Fruit fly (Drosophila melanogaster): ENCODE results near the gene CG6683.

CG6683 gene

DNA sequence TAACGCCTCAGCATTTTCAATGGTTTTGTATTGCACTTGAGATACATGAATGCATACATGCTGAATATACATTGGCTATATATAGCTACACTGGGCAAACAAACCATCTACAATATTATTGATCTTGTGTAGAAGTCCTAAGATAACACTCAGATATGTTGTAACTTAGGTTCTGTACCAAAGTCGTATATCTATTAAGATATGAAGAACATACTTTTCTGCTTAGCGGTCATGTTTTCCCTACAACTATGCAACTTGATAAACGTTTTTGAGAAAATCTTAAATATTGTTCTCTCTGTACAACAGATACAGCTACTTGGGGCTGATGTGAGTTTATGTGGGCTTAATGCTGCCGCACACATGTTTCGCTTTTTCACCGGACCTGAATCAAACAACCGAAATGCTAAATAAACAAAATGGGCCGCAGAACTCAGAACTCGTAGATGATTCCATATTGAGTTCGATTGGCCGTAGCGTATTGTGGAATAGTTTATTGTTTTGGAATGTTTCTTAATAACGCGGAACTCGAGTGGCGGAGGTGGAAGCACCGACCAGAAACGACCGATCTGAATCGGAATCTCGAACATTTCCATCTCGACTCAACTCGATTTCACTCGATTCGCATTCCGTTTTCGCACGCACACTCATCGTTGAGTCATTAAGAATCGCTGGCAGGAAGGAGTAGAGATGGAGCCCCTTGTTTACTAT is 34.6 kb upstream of the CG6683 start (continued):
- TF ChIP-seq bowl (GFP tag; IDR thresholded peaks at IDR 0.05): no peak
- TF ChIP-seq HLHmδ (GFP tag; optimal IDR thresholded peaks at IDR 0.05): no peak
- TF ChIP-seq CG6272 (GFP tag; IDR thresholded peaks at IDR 0.05): no peak
- peak; percentile 62 for TF ChIP-seq Ptx1 (GFP tag; IDR thresholded peaks at IDR 0.05)
- peak; percentile 62 for TF ChIP-seq CG15696 (tag; optimal IDR thresholded peaks at IDR 0.05)
- no peak for TF ChIP-seq ro (GFP tag; IDR thresholded peaks at IDR 0.05)
- no peak for TF ChIP-seq br (optimal IDR thresholded peaks at IDR 0.05)
- no peak for TF ChIP-seq CG34224 (GFP tag; IDR thresholded peaks at IDR 0.05; ENCODE audit: partially characterized antibody)
- TF ChIP-seq CG10565 (GFP tag; optimal IDR thresholded peaks at IDR 0.05): no peak
- TF ChIP-seq CG14441 (GFP tag; IDR thresholded peaks at IDR 0.05): peak; percentile 12; the same call in 1 of the 2 replicates
- no peak for TF ChIP-seq B-H1 (GFP tag; IDR thresholded peaks at IDR 0.05)
- no peak for TF ChIP-seq D (optimal IDR thresholded peaks at IDR 0.05)
- TF ChIP-seq D (GFP tag; optimal IDR thresholded peaks at IDR 0.05): peak; percentile 56
- TF ChIP-seq chn (GFP tag; optimal IDR thresholded peaks at IDR 0.05): peak; percentile 22
- peak; percentile 71 for TF ChIP-seq CG15601 (tag; optimal IDR thresholded peaks at IDR 0.05)
- TF ChIP-seq CG6854 (GFP tag; optimal IDR thresholded peaks at IDR 0.05): no peak
- no peak for TF ChIP-seq GATAe (GFP tag; conservative IDR thresholded peaks at IDR 0.05)
- TF ChIP-seq CG42726 (GFP tag; IDR thresholded peaks at IDR 0.05; ENCODE audit: partially characterized antibody): no peak
- no peak for TF ChIP-seq pho (GFP tag; optimal IDR thresholded peaks at IDR 0.05)
- no peak for TF ChIP-seq crp (GFP tag; optimal IDR thresholded peaks at IDR 0.05)
- TF ChIP-seq Doc2 (GFP tag; IDR thresholded peaks at IDR 0.05): no peak
- peak; percentile 40 for TF ChIP-seq CG17385 (GFP tag; optimal IDR thresholded peaks at IDR 0.05)
- no peak for TF ChIP-seq CG6654 (GFP tag; optimal IDR thresholded peaks at IDR 0.05)
- peak; percentile 60 for TF ChIP-seq CG7839 (tag; optimal IDR thresholded peaks at IDR 0.05)
- TF ChIP-seq CG1529 (GFP tag; optimal IDR thresholded peaks at IDR 0.05): peak; percentile 60
- no peak for TF ChIP-seq CG8765 (GFP tag; IDR thresholded peaks at IDR 0.05)
- TF ChIP-seq CG2120 (GFP tag; optimal IDR thresholded peaks at IDR 0.05): no peak
- TF ChIP-seq lbe (GFP tag; optimal IDR thresholded peaks at IDR 0.05): no peak
- no peak for TF ChIP-seq shn (GFP tag; optimal IDR thresholded peaks at IDR 0.05)
- peak; percentile 17 for TF ChIP-seq HHEX (GFP tag; optimal IDR thresholded peaks at IDR 0.05)
- TF ChIP-seq Mad (GFP tag; optimal IDR thresholded peaks at IDR 0.05): no peak
- TF ChIP-seq mld (GFP tag; IDR thresholded peaks at IDR 0.05; ENCODE audit: partially characterized antibody): no peak
- TF ChIP-seq CG1024 (GFP tag; IDR thresholded peaks at IDR 0.05): no peak
- no peak for TF ChIP-seq prd (optimal IDR thresholded peaks at IDR 0.05)
- peak; percentile 62 for TF ChIP-seq prd (GFP tag; IDR thresholded peaks at IDR 0.05)
- TF ChIP-seq gt (GFP tag; IDR thresholded peaks at IDR 0.05): no peak
- TF ChIP-seq CG11560 (tag; IDR thresholded peaks at IDR 0.05): no peak
- TF ChIP-seq aop (GFP tag; IDR thresholded peaks at IDR 0.05): no peak
- 0 out of 2 replicates have a peak, but pooled peaks have one; percentile 13 for TF ChIP-seq al (GFP tag; IDR thresholded peaks at IDR 0.05)
- peak; percentile 10 for TF ChIP-seq Hr3 (GFP tag; optimal IDR thresholded peaks at IDR 0.05)
- peak; percentile 70 for TF ChIP-seq CG10431 (GFP tag; optimal IDR thresholded peaks at IDR 0.05)
- peak; percentile 18 for TF ChIP-seq CG8290 (GFP tag; optimal IDR thresholded peaks at IDR 0.05)
- peak in 1 of 2 experiments; percentile 37 for TF ChIP-seq CG8290 (tag; optimal IDR thresholded peaks at IDR 0.05)
- no peak for TF ChIP-seq sug (tag; optimal IDR thresholded peaks at IDR 0.05)
- TF ChIP-seq sd (tag; optimal IDR thresholded peaks at IDR 0.05): peak; percentile 85
- peak; percentile 62 for TF ChIP-seq CG8388 (GFP tag; optimal IDR thresholded peaks at IDR 0.05)
- no peak for TF ChIP-seq Elba2 (GFP tag; optimal IDR thresholded peaks at IDR 0.05)
- TF ChIP-seq Tbp (GFP tag; optimal IDR thresholded peaks at IDR 0.05): no peak
- no peak for TF ChIP-seq cwo (GFP tag; optimal IDR thresholded peaks at IDR 0.05)
- TF ChIP-seq ken (GFP tag; IDR thresholded peaks at IDR 0.05): no peak
- peak; percentile 45; the same call in 1 of the 2 replicates for TF ChIP-seq sens-2 (GFP tag; IDR thresholded peaks at IDR 0.05)
- TF ChIP-seq btn (GFP tag; optimal IDR thresholded peaks at IDR 0.05): peak; percentile 42
